Worm (Caenorhabditis elegans) whole organism, late embryonic: ENCODE measurements around the gene C37C3.18.

ENCODE experiments used
- ama-1 ChIP-seq: fragments of 150-350 bp; optimal IDR thresholded peaks from 2 replicates; lab custom pipeline; 2014
- nhr-11 ChIP-seq: fragments of 150-350 bp; optimal IDR thresholded peaks from 2 replicates; lab custom pipeline; 2014; ENCODE audit warnings: missing biosample characterization, missing genetic modification characterization

DNA sequence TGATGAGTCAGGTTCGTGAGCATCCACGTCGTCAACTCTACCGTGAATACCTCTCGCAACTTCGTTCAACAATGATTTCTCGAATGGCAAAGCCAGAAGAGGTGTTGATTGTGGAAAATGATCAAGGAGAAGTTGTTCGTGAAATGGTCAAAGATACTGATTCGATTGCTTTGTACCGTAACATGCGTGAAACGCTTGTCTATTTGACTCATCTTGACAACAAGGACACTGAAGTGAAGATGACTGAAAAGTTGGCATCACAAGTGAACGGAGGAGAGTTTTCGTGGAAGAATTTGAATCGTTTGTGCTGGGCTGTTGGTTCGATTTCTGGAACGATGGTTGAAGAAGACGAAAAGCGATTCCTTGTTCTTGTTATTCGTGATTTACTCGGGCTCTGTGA, 48.2 kb upstream of the C37C3.18 start:
- TF ChIP-seq ama-1 (no peak), nhr-11 (no peak)
